Fruit fly (Drosophila melanogaster) whole organism, embryonic: Measurements from ENCODE around the gene GstO2.

Source experiments
- Adf1 ChIP-seq: fragments of 200-800 bp; sonication (Bioruptor generic); IDR thresholded peaks from 2 replicates; pipeline ENCODE4 v1.3.6; 2022; ENCODE audit warnings: missing biosample characterization, missing genetic modification characterization
- Atf3 ChIP-seq: fragments of 200-800 bp; sonication (Bioruptor generic); optimal IDR thresholded peaks from 3 replicates; lab custom pipeline; 2016; ENCODE audit warnings: missing biosample characterization, missing genetic modification characterization
- B-H2 ChIP-seq: fragments of 200-800 bp; sonication (Bioruptor generic); optimal IDR thresholded peaks from 2 replicates; lab custom pipeline; 2018; ENCODE audit warnings: missing biosample characterization, mild to moderate bottlenecking, missing genetic modification characterization
- Bgb ChIP-seq: fragments of 200-800 bp; sonication (Bioruptor generic); IDR thresholded peaks from 2 replicates; pipeline ENCODE4 v1.3.6; 2022; ENCODE audit warnings: missing biosample characterization, missing genetic modification characterization; ENCODE audit not compliant: partially characterized antibody
- CG11398 ChIP-seq: fragments of 200-800 bp; sonication (Bioruptor generic); optimal IDR thresholded peaks from 2 replicates; lab custom pipeline; 2016; ENCODE audit warnings: missing biosample characterization, missing genetic modification characterization
- CG11456 ChIP-seq: fragments of 200-800 bp; sonication (Bioruptor generic); IDR thresholded peaks from 3 replicates; pipeline ENCODE4 v1.3.6; 2022; ENCODE audit warnings: missing biosample characterization, missing genetic modification characterization
- CG12391 ChIP-seq: fragments of 200-800 bp; sonication (Bioruptor generic); optimal IDR thresholded peaks from 3 replicates; lab custom pipeline; 2018; ENCODE audit warnings: missing biosample characterization, mild to moderate bottlenecking, missing genetic modification characterization, moderate library complexity
- CG13424 ChIP-seq: fragments of 200-800 bp; sonication (Bioruptor generic); optimal IDR thresholded peaks from 2 replicates; lab custom pipeline; 2019; ENCODE audit warnings: missing biosample characterization, mild to moderate bottlenecking, missing genetic modification characterization, moderate library complexity
- CG1647 ChIP-seq: fragments of 200-800 bp; sonication (Bioruptor generic); optimal IDR thresholded peaks from 3 replicates; lab custom pipeline; 2016; ENCODE audit warnings: missing biosample characterization, missing genetic modification characterization
- CG17186 ChIP-seq: fragments of 200-800 bp; sonication (Bioruptor generic); optimal IDR thresholded peaks from 3 replicates; lab custom pipeline; 2017; ENCODE audit warnings: missing biosample characterization, missing genetic modification reagents, missing genetic modification characterization
- CG17361 ChIP-seq: fragments of 200-800 bp; sonication (Bioruptor generic); IDR thresholded peaks from 3 replicates; pipeline ENCODE4 v1.3.6; 2022; ENCODE audit warnings: missing biosample characterization, missing genetic modification characterization
- CG17802 ChIP-seq: fragments of 200-800 bp; sonication (Bioruptor generic); optimal IDR thresholded peaks from 2 replicates; lab custom pipeline; 2018; ENCODE audit warnings: missing biosample characterization, mild to moderate bottlenecking, missing genetic modification characterization, moderate library complexity
- CG1792 ChIP-seq: fragments of 200-800 bp; sonication (Bioruptor generic); optimal IDR thresholded peaks from 2 replicates; lab custom pipeline; 2016; ENCODE audit warnings: missing biosample characterization, missing genetic modification characterization
- CG18476 ChIP-seq: fragments of 200-800 bp; sonication (Bioruptor generic); optimal IDR thresholded peaks from 2 replicates; lab custom pipeline; 2016; ENCODE audit warnings: missing biosample characterization, mild to moderate bottlenecking, missing genetic modification characterization
- CG30431 ChIP-seq: fragments of 200-800 bp; sonication (Bioruptor generic); optimal IDR thresholded peaks from 2 replicates; lab custom pipeline; 2017; ENCODE audit warnings: missing biosample characterization, missing genetic modification characterization
- CG31441 ChIP-seq: fragments of 200-800 bp; sonication (Bioruptor generic); IDR thresholded peaks from 2 replicates; pipeline ENCODE4 v1.3.6; 2022; ENCODE audit warnings: missing biosample characterization, missing genetic modification characterization
- CG42726 ChIP-seq: fragments of 200-800 bp; sonication (Bioruptor generic); IDR thresholded peaks from 2 replicates; pipeline ENCODE4 v1.3.6; 2022; ENCODE audit warnings: missing biosample characterization, missing genetic modification characterization; ENCODE audit not compliant: partially characterized antibody
- CG6272 ChIP-seq: fragments of 200-800 bp; sonication (Bioruptor generic); IDR thresholded peaks from 2 replicates; pipeline ENCODE4 v1.3.6; 2022; ENCODE audit warnings: missing biosample characterization, missing genetic modification characterization
- CG6854 ChIP-seq: fragments of 200-800 bp; sonication (Bioruptor generic); optimal IDR thresholded peaks from 3 replicates; lab custom pipeline; 2017; ENCODE audit warnings: missing biosample characterization, mild to moderate bottlenecking, missing genetic modification characterization
- CG8359 ChIP-seq: fragments of 200-800 bp; sonication (Bioruptor generic); optimal IDR thresholded peaks from 2 replicates; lab custom pipeline; 2017; ENCODE audit warnings: missing biosample characterization, mild to moderate bottlenecking, missing genetic modification characterization, borderline replicate concordance
- CG8944 ChIP-seq: fragments of 200-800 bp; sonication (Bioruptor generic); optimal IDR thresholded peaks from 3 replicates; lab custom pipeline; 2016; ENCODE audit warnings: missing biosample characterization, missing genetic modification characterization
- CTCF ChIP-seq: fragments of 200-800 bp; sonication (Bioruptor generic); optimal IDR thresholded peaks from 2 replicates; lab custom pipeline; 2017; ENCODE audit warnings: missing biosample characterization, mild to moderate bottlenecking, missing genetic modification characterization, moderate library complexity
- HmgZ ChIP-seq: fragments of 200-800 bp; sonication (Bioruptor generic); optimal IDR thresholded peaks from 2 replicates; lab custom pipeline; 2018; ENCODE audit warnings: missing biosample characterization, mild to moderate bottlenecking, missing genetic modification characterization
- Hmr ChIP-seq: fragments of 200-800 bp; sonication (Bioruptor generic); optimal IDR thresholded peaks from 3 replicates; lab custom pipeline; 2017; ENCODE audit warnings: mild to moderate bottlenecking, missing biosample characterization, missing genetic modification reagents, missing genetic modification characterization
- Meics ChIP-seq: fragments of 200-800 bp; sonication (Bioruptor generic); optimal IDR thresholded peaks from 2 replicates; lab custom pipeline; 2017; ENCODE audit warnings: missing biosample characterization, mild to moderate bottlenecking, missing genetic modification characterization
- Scr ChIP-seq: fragments of 200-800 bp; sonication (Bioruptor generic); IDR thresholded peaks from 2 replicates; pipeline ENCODE4 v1.3.6; 2022; ENCODE audit warnings: missing biosample characterization, missing genetic modification characterization; ENCODE audit not compliant: partially characterized antibody
- Spps ChIP-seq: fragments of 200-800 bp; sonication (Bioruptor generic); optimal IDR thresholded peaks from 2 replicates; lab custom pipeline; 2018; ENCODE audit warnings: missing biosample characterization, mild to moderate bottlenecking, missing genetic modification characterization
- al ChIP-seq: fragments of 200-800 bp; sonication (Bioruptor generic); IDR thresholded peaks from 2 replicates; pipeline ENCODE4 v1.3.6; 2022; ENCODE audit warnings: missing biosample characterization, missing genetic modification characterization
- ara ChIP-seq: fragments of 200-800 bp; sonication (Bioruptor generic); IDR thresholded peaks from 2 replicates; pipeline ENCODE4 v1.3.6; 2022; ENCODE audit warnings: missing biosample characterization, missing genetic modification characterization
- ato ChIP-seq: fragments of 200-800 bp; sonication (Bioruptor generic); IDR thresholded peaks from 2 replicates; pipeline ENCODE4 v1.3.6; 2022; ENCODE audit warnings: missing biosample characterization, missing genetic modification characterization; ENCODE audit not compliant: partially characterized antibody
- bbx ChIP-seq: fragments of 200-800 bp; sonication (Bioruptor generic); IDR thresholded peaks from 2 replicates; pipeline ENCODE4 v1.3.6; 2022; ENCODE audit warnings: missing biosample characterization, missing genetic modification characterization; ENCODE audit not compliant: partially characterized antibody
- crc ChIP-seq: fragments of 200-800 bp; sonication (Bioruptor generic); optimal IDR thresholded peaks from 2 replicates; lab custom pipeline; 2016; ENCODE audit warnings: missing biosample characterization, missing genetic modification characterization
- crp ChIP-seq, 2 experiments: fragments of 200-800 bp; sonication (Bioruptor generic); optimal IDR thresholded peaks; 2 replicates in 1 of 2; 3 replicates in 1 of 2; lab custom pipeline; 2017; ENCODE audit warnings: missing biosample characterization in 2 of 2, missing genetic modification characterization in 2 of 2, mild to moderate bottlenecking in 1 of 2, moderate library complexity in 1 of 2
- dmrt99B ChIP-seq: fragments of 200-800 bp; sonication (Bioruptor generic); optimal IDR thresholded peaks from 2 replicates; lab custom pipeline; 2018; ENCODE audit warnings: missing biosample characterization, mild to moderate bottlenecking, missing genetic modification characterization, moderate library complexity
- ewg ChIP-seq: fragments of 200-800 bp; sonication (Bioruptor generic); optimal IDR thresholded peaks from 3 replicates; lab custom pipeline; 2017; ENCODE audit warnings: mild to moderate bottlenecking, missing biosample characterization, missing genetic modification reagents, missing genetic modification characterization
- fd64A ChIP-seq: fragments of 200-800 bp; sonication (Bioruptor generic); optimal IDR thresholded peaks from 3 replicates; lab custom pipeline; 2018; ENCODE audit warnings: missing biosample characterization, mild to moderate bottlenecking, missing genetic modification characterization
- gt ChIP-seq: fragments of 200-800 bp; sonication (Bioruptor generic); IDR thresholded peaks from 2 replicates; pipeline ENCODE4 v1.3.6; 2022; ENCODE audit warnings: missing biosample characterization, missing genetic modification characterization
- her ChIP-seq: fragments of 200-800 bp; sonication (Bioruptor generic); optimal IDR thresholded peaks from 2 replicates; lab custom pipeline; 2016; ENCODE audit warnings: missing biosample characterization, missing genetic modification characterization
- lbe ChIP-seq: fragments of 200-800 bp; sonication (Bioruptor generic); optimal IDR thresholded peaks from 2 replicates; lab custom pipeline; 2016; ENCODE audit warnings: missing biosample characterization, mild to moderate bottlenecking, missing genetic modification characterization
- luna ChIP-seq: fragments of 200-800 bp; sonication (Bioruptor generic); optimal IDR thresholded peaks from 2 replicates; lab custom pipeline; 2016; ENCODE audit warnings: missing biosample characterization, missing genetic modification characterization
- maf-S ChIP-seq: fragments of 200-800 bp; sonication (Bioruptor generic); optimal IDR thresholded peaks from 2 replicates; lab custom pipeline; 2016; ENCODE audit warnings: missing biosample characterization, missing genetic modification characterization
- nom ChIP-seq: fragments of 200-800 bp; sonication (Bioruptor generic); optimal IDR thresholded peaks from 2 replicates; lab custom pipeline; 2017; ENCODE audit warnings: missing biosample characterization, missing genetic modification characterization, mild to moderate bottlenecking, moderate library complexity, missing genetic modification reagents
- ro ChIP-seq: fragments of 200-800 bp; sonication (Bioruptor generic); IDR thresholded peaks from 2 replicates; pipeline ENCODE4 v1.3.6; 2022; ENCODE audit warnings: missing biosample characterization, missing genetic modification characterization
- seq ChIP-seq: fragments of 200-800 bp; sonication (Bioruptor generic); IDR thresholded peaks from 2 replicates; pipeline ENCODE4 v1.3.6; 2022; ENCODE audit warnings: missing biosample characterization, missing genetic modification characterization
- shn ChIP-seq: fragments of 200-800 bp; sonication (Bioruptor generic); optimal IDR thresholded peaks from 3 replicates; lab custom pipeline; 2016; ENCODE audit warnings: missing biosample characterization, missing genetic modification characterization
- sisA ChIP-seq: fragments of 200-800 bp; sonication (Bioruptor generic); IDR thresholded peaks from 2 replicates; pipeline ENCODE4 v1.3.6; 2022; ENCODE audit warnings: missing biosample characterization, missing genetic modification characterization
- tna ChIP-seq: fragments of 200-800 bp; sonication (Bioruptor generic); IDR thresholded peaks from 2 replicates; pipeline ENCODE4 v1.3.6; 2022; ENCODE audit warnings: missing biosample characterization, missing genetic modification characterization; ENCODE audit not compliant: partially characterized antibody
- twi ChIP-seq: fragments of 200-800 bp; optimal IDR thresholded peaks from 2 replicates; lab custom pipeline; 2019; ENCODE audit warnings: missing biosample characterization, mild to moderate bottlenecking, missing genetic modification characterization, moderate library complexity
- wor ChIP-seq: fragments of 200-800 bp; sonication (Bioruptor generic); IDR thresholded peaks from 2 replicates; pipeline ENCODE4 v1.3.6; 2022; ENCODE audit warnings: missing biosample characterization, missing genetic modification characterization
- yki ChIP-seq: fragments of >200 bp; optimal IDR thresholded peaks from 3 replicates; lab custom pipeline; 2018

GstO2 gene

DNA sequence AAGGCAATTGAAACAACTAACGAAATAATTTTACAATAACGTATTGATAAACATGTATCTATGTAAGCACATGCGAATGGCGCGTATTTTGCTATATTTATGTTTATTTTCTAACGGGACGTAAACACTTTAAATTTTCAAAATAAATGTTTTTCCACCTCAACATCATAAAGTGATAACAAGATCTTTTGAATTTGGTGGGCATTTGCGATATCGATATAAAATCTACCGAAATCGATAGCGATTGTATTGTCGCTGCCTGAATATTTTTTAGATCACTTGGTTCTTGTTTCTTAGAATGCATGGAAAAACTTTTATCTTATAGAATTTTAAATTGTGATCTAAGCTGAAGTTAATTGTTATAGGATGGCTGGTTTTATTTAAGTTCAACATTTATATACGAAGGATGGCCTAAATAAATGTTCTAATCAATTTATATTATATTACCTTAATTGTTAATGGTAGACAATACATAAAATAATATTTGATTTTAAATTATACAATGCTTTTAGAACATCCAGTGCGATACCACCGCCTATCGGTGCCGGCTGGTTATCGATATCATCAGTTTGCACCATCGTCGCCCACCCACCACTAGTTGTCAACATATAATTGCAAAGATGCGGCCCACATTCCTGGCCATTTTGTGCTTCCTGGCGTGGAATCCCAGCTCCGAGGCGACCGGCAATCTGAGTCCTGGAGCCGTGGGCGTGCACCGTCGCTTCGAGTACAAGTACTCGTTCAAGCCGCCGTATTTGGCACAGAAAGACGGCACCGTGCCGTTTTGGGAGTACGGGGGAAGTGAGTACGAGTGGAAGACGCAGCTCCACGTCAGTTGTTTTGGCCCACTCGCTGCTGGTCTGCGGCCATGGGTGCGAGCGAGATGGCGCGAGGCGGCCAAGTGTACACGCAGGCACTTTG is 11.3 kb upstream of the GstO2 start, which contains the start of gene ergic53 (continued):
- TF ChIP-seq B-H2 (GFP tag; lab: Kevin White, UChicago) (no peak), CG6272 (GFP tag; lab: Robert Waterston, UW) (no peak), ewg (GFP tag; lab: Kevin White, UChicago) (no peak), CG8944 (GFP tag; lab: Kevin White, UChicago) (no peak), CG8359 (GFP tag; lab: Kevin White, UChicago) (no peak), crc (no peak), Meics (GFP tag; lab: Kevin White, UChicago) (no peak), CG17802 (tag; lab: Kevin White, UChicago) (no peak), fd64A (no peak), CG1792 (GFP tag; lab: Kevin White, UChicago) (no peak), twi (tag; lab: Kevin White, UChicago) (no peak), CG12391 (tag; lab: Kevin White, UChicago) (peak; percentile 64), ro (GFP tag; lab: Robert Waterston, UW) (no peak), al (no peak), wor (GFP tag; lab: Robert Waterston, UW) (no peak), CG17186 (GFP tag; lab: Kevin White, UChicago) (peak; percentile 11), CG42726 (peak; percentile 18; the same call in 1 of the 2 replicates), Adf1 (GFP tag; lab: Robert Waterston, UW) (peak; percentile 41), tna (peak; percentile 80), Hmr (GFP tag; lab: Kevin White, UChicago) (no peak), Bgb (GFP tag; lab: Robert Waterston, UW) (peak; percentile 77), crp (GFP tag; optimal IDR thresholded peaks at IDR 0.05; lab: Kevin White, UChicago) (no peak), ato (GFP tag; lab: Robert Waterston, UW) (peak; percentile 74), sisA (GFP tag; lab: Robert Waterston, UW) (no peak), lbe (GFP tag; lab: Kevin White, UChicago) (peak; percentile 27), shn (GFP tag; lab: Kevin White, UChicago) (no peak), CG17361 (GFP tag; lab: Robert Waterston, UW) (peak; percentile 59; the same call in 2 of the 3 replicates), gt (GFP tag; lab: Robert Waterston, UW) (no peak), nom (GFP tag; lab: Kevin White, UChicago) (no peak), Atf3 (no peak), CG11398 (no peak), CG30431 (GFP tag; lab: Kevin White, UChicago) (no peak), yki (no peak), her (GFP tag; lab: Kevin White, UChicago) (peak; percentile 3), CG13424 (tag; lab: Kevin White, UChicago) (no peak), CG1647 (GFP tag; lab: Kevin White, UChicago) (no peak), bbx (GFP tag; lab: Robert Waterston, UW) (peak; percentile 76), CG18476 (GFP tag; lab: Kevin White, UChicago) (no peak), maf-S (GFP tag; lab: Kevin White, UChicago) (no peak), HmgZ (tag; lab: Kevin White, UChicago) (no peak), dmrt99B (tag; lab: Kevin White, UChicago) (no peak), seq (GFP tag; lab: Robert Waterston, UW) (no peak; the same call in 1 of the 2 replicates), CTCF (GFP tag; lab: Kevin White, UChicago) (no peak), CG6854 (GFP tag; lab: Kevin White, UChicago) (no peak), CG31441 (GFP tag; lab: Robert Waterston, UW) (no peak), CG11456 (GFP tag; lab: Robert Waterston, UW) (no peak), ara (no peak), Spps (tag; lab: Kevin White, UChicago) (no peak), Scr (peak; percentile 75), luna (no peak)
